Fruit fly (Drosophila melanogaster) whole organism, prepupa: ENCODE measurements around the gene CG14642.

ENCODE experiments used
- CG11294 ChIP-seq: fragments of 200-800 bp; sonication (Bioruptor generic); IDR thresholded peaks from 2 replicates; pipeline ENCODE4 v1.3.6; 2022; ENCODE audit warnings: missing biosample characterization, missing genetic modification characterization
- CG16779 ChIP-seq: fragments of 200-800 bp; sonication (Bioruptor generic); optimal IDR thresholded peaks from 3 replicates; lab custom pipeline; 2017; ENCODE audit warnings: missing biosample characterization, mild to moderate bottlenecking, missing genetic modification characterization
- CG6792 ChIP-seq: fragments of 200-800 bp; sonication (Bioruptor generic); optimal IDR thresholded peaks from 3 replicates; lab custom pipeline; 2016; ENCODE audit warnings: missing biosample characterization, missing genetic modification characterization
- CG8319 ChIP-seq: fragments of 200-800 bp; sonication (Bioruptor generic); optimal IDR thresholded peaks from 3 replicates; lab custom pipeline; 2016; ENCODE audit warnings: missing biosample characterization, missing genetic modification characterization
- Eip75B ChIP-seq: fragments of 200-800 bp; sonication (Bioruptor generic); optimal IDR thresholded peaks from 3 replicates; lab custom pipeline; 2016; ENCODE audit warnings: missing biosample characterization, missing genetic modification characterization
- Met ChIP-seq: fragments of 200-800 bp; sonication (Bioruptor generic); optimal IDR thresholded peaks from 3 replicates; lab custom pipeline; 2016; ENCODE audit warnings: missing biosample characterization, missing genetic modification characterization
- Smox ChIP-seq: fragments of 200-800 bp; sonication (Bioruptor generic); optimal IDR thresholded peaks from 3 replicates; lab custom pipeline; 2016; ENCODE audit warnings: missing biosample characterization, missing genetic modification characterization
- Sox14 ChIP-seq: fragments of 200-800 bp; sonication (Bioruptor generic); optimal IDR thresholded peaks from 3 replicates; lab custom pipeline; 2016; ENCODE audit warnings: missing biosample characterization, missing genetic modification characterization
- esn ChIP-seq: fragments of 200-800 bp; sonication (Bioruptor generic); optimal IDR thresholded peaks from 2 replicates; lab custom pipeline; 2016; ENCODE audit warnings: missing biosample characterization, mild to moderate bottlenecking, missing genetic modification characterization, moderate library complexity
- fd59A ChIP-seq: fragments of 200-800 bp; sonication (Bioruptor generic); optimal IDR thresholded peaks from 2 replicates; lab custom pipeline; 2017; ENCODE audit warnings: missing biosample characterization, mild to moderate bottlenecking, missing genetic modification characterization, missing genetic modification reagents
- lz ChIP-seq: fragments of 200-800 bp; sonication (Bioruptor generic); optimal IDR thresholded peaks from 3 replicates; lab custom pipeline; 2016; ENCODE audit warnings: missing biosample characterization, missing genetic modification characterization
- topi ChIP-seq: fragments of 200-800 bp; sonication (Bioruptor generic); optimal IDR thresholded peaks from 3 replicates; lab custom pipeline; 2016; ENCODE audit warnings: missing biosample characterization, missing genetic modification characterization
- vri ChIP-seq: fragments of 200-800 bp; sonication (Bioruptor generic); optimal IDR thresholded peaks from 3 replicates; lab custom pipeline; 2016; ENCODE audit warnings: missing biosample characterization, mild to moderate bottlenecking, missing genetic modification characterization

DNA sequence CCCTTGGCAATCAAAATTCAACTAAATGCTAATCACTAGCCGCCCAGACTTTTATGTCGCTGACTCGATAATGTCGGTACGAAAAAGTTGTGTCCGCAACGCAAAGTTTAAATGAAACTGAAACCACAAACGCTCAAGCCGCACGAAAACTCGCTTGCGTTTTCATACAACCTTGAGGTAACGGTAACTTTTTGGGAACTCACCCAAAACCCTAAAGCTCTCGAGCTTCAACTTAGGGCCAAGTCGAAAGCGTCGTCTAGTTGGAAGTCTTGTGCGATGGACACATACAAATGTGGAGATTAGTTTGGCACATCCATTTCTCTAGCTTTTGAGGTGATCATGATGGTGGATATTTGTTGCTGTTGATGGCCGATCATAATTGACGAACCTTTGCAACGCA, 7.4 kb upstream of the CG14642 start:
- TF ChIP-seq topi (GFP tag; lab: Kevin White, UChicago) (no peak), esn (no peak), CG8319 (no peak), Eip75B (GFP tag; lab: Kevin White, UChicago) (no peak), Met (GFP tag; lab: Kevin White, UChicago) (no peak), CG6792 (GFP tag; lab: Kevin White, UChicago) (no peak), Sox14 (GFP tag; lab: Kevin White, UChicago) (no peak), Smox (no peak), CG16779 (tag; lab: Kevin White, UChicago) (no peak), CG11294 (GFP tag; lab: Robert Waterston, UW) (no peak), lz (GFP tag; lab: Kevin White, UChicago) (no peak), fd59A (no peak), vri (GFP tag; lab: Kevin White, UChicago) (no peak)
